Fruit fly (Drosophila melanogaster): ENCODE results near the gene RanBP3.

Gene RanBP3

DNA sequence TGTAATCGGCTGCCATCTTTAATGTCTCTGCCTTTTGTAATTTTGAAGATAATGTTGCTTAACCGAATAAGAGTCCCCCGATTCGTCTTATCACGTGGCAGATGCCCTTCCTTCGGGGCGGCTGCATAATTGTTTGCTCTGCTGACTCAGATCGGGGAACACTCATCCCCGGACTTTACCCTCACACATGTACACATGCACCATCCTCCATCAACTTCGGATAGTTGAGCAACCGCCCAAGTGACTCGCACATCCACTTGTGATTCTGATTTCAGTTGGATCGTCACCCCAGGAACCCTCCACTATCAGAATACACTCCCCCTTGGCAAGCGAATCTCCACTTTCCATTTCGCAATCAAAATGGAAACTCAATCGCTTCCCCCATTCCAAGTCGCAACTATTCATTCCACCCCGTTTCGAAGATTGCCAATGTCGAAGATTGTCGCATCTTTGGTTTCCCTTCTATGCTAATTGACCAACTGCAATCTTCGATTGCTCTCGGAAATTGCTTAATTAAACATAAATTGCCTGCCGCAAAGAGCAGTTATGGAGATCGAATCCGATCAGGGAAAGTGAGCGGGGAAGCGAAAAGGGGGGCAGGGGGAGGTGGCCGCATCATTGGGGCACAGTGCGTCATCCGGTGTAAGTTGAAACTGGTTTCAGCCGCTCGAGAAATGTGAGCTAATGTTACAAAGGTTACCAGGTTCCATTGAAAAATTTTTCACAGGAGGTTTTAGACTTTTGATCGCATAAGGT, 32.5 kb upstream of the RanBP3 start (continued):
- TF ChIP-seq org-1 (GFP tag; optimal IDR thresholded peaks at IDR 0.05): no peak
- TF ChIP-seq Myb (GFP tag; optimal IDR thresholded peaks at IDR 0.05): no peak
- no peak for TF ChIP-seq chn (GFP tag; optimal IDR thresholded peaks at IDR 0.05)
- TF ChIP-seq Vsx1 (GFP tag; optimal IDR thresholded peaks at IDR 0.05): no peak
- TF ChIP-seq crol (GFP tag; IDR thresholded peaks at IDR 0.05): peak; percentile 62
- TF ChIP-seq Awh (GFP tag; IDR thresholded peaks at IDR 0.05): no peak
- no peak for TF ChIP-seq Atf3 (GFP tag; optimal IDR thresholded peaks at IDR 0.05)
- TF ChIP-seq ken (GFP tag; IDR thresholded peaks at IDR 0.05): 0 out of 3 replicates have a peak, but pooled peaks have one; percentile 6
- TF ChIP-seq rib (GFP tag; IDR thresholded peaks at IDR 0.05): no peak
- peak; percentile 20 for TF ChIP-seq pros (GFP tag; optimal IDR thresholded peaks at IDR 0.05)
- TF ChIP-seq Ets65A (GFP tag): peak; percentile 45
- no peak for TF ChIP-seq Mrtf (GFP tag; IDR thresholded peaks at IDR 0.05)
- TF ChIP-seq Rx (GFP tag; IDR thresholded peaks at IDR 0.05): no peak
- TF ChIP-seq chif (GFP tag; optimal IDR thresholded peaks at IDR 0.05): no peak
- no peak for TF ChIP-seq CG10209 (GFP tag; optimal IDR thresholded peaks at IDR 0.05)
- peak; percentile 87 for TF ChIP-seq nom (GFP tag; optimal IDR thresholded peaks at IDR 0.05)
- no peak for TF ChIP-seq CG6765 (GFP tag; optimal IDR thresholded peaks at IDR 0.05)
- no peak for TF ChIP-seq Drgx (GFP tag; IDR thresholded peaks at IDR 0.05)
- TF ChIP-seq Dek (tag; optimal IDR thresholded peaks at IDR 0.05): no peak
- no peak for TF ChIP-seq CG15269 (tag; optimal IDR thresholded peaks at IDR 0.05)
- no peak for TF ChIP-seq CG15073 (GFP tag; optimal IDR thresholded peaks at IDR 0.05)
- TF ChIP-seq mam (GFP tag; optimal IDR thresholded peaks at IDR 0.05): no peak
- TF ChIP-seq Blimp-1 (GFP tag; optimal IDR thresholded peaks at IDR 0.05): peak; percentile 93
- peak; percentile 27 for TF ChIP-seq D19A (tag; optimal IDR thresholded peaks at IDR 0.05)
- TF ChIP-seq Eip74EF (GFP tag; optimal IDR thresholded peaks at IDR 0.05): no peak
- peak; percentile 31 for TF ChIP-seq kni (GFP tag; optimal IDR thresholded peaks at IDR 0.05)
- TF ChIP-seq CG8388 (GFP tag; optimal IDR thresholded peaks at IDR 0.05): no peak

DNA sequence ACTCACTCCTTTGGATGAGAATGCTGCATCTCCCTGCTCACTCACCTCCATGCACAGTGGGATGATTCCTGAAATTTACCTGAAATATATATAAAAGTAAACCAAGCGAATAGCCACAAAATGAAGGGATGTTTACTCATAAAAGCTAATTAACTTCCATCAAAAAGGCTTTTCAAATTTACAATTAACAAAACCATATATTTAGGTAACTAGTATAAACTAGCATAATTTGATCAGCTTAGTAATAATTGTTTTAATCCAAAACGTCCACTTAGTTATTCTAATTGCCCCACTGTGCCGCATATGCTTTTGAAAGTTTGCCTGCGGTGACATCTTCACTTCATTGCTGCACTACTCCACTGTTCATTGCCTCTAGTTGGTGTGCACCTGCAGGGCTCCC, 31.3 kb upstream of the RanBP3 start:
- TF ChIP-seq CG11560 (tag; IDR thresholded peaks at IDR 0.05): no peak
- TF ChIP-seq slp2 (GFP tag; optimal IDR thresholded peaks at IDR 0.05): peak; percentile 50
- TF ChIP-seq jigr1 (GFP tag; IDR thresholded peaks at IDR 0.05): no peak
- no peak for TF ChIP-seq gfzf (GFP tag; optimal IDR thresholded peaks at IDR 0.05)
- TF ChIP-seq Nf-YA (GFP tag; IDR thresholded peaks at IDR 0.05): peak; percentile 44; the same call in 1 of the 2 replicates
- TF ChIP-seq CG11695 (GFP tag; IDR thresholded peaks at IDR 0.05): peak; percentile 39; the same call in 1 of the 3 replicates
- no peak for TF ChIP-seq fru (optimal IDR thresholded peaks at IDR 0.05)
- TF ChIP-seq CG5180 (GFP tag; optimal IDR thresholded peaks at IDR 0.05): peak; percentile 39
- peak; percentile 10 for TF ChIP-seq CG3065 (GFP tag; optimal IDR thresholded peaks at IDR 0.05)
- TF ChIP-seq CG1529 (GFP tag; optimal IDR thresholded peaks at IDR 0.05): peak; percentile 83
- TF ChIP-seq CG10654 (GFP tag; optimal IDR thresholded peaks at IDR 0.05): peak; percentile 56
- TF ChIP-seq pnt (GFP tag; optimal IDR thresholded peaks at IDR 0.05): peak; percentile 61
- no peak for TF ChIP-seq Dip2 (GFP tag; IDR thresholded peaks at IDR 0.05)
- no peak for TF ChIP-seq mld (GFP tag; IDR thresholded peaks at IDR 0.05; ENCODE audit: partially characterized antibody)
- TF ChIP-seq otp (GFP tag; IDR thresholded peaks at IDR 0.05): peak; percentile 72; the same call in 2 of the 3 replicates
- no peak for TF ChIP-seq br (optimal IDR thresholded peaks at IDR 0.05)
- TF ChIP-seq Vsx1 (GFP tag; optimal IDR thresholded peaks at IDR 0.05): peak; percentile 79
- 0 out of 2 replicates have a peak, but pooled peaks have one; percentile 23 for TF ChIP-seq sens-2 (GFP tag; IDR thresholded peaks at IDR 0.05)
- no peak for TF ChIP-seq insv (GFP tag; optimal IDR thresholded peaks at IDR 0.05)
- peak; percentile 31 for TF ChIP-seq corto (GFP tag; optimal IDR thresholded peaks at IDR 0.05)
- TF ChIP-seq CG7963 (GFP tag; IDR thresholded peaks at IDR 0.05; ENCODE audit: partially characterized antibody): no peak
- no peak for TF ChIP-seq HLH4C (GFP tag; IDR thresholded peaks at IDR 0.05; ENCODE audit: partially characterized antibody)
- TF ChIP-seq CG31441 (GFP tag; IDR thresholded peaks at IDR 0.05): peak; percentile 85
- TF ChIP-seq ac (GFP tag; optimal IDR thresholded peaks at IDR 0.05): peak; percentile 52
- TF ChIP-seq tin (GFP tag; optimal IDR thresholded peaks at IDR 0.05): peak; percentile 62
